Worm (Caenorhabditis elegans): ENCODE results near the gene F30H5.3.

Gene F30H5.3

ce11 chrIII:530899-531298, 18.9 kb upstream of the F30H5.3 start:
- peak; percentile 30 for TF ChIP-seq nhr-80 (tag; optimal IDR thresholded peaks at IDR 0.05)
- no peak for TF ChIP-seq F22D6.2 (tag; optimal IDR thresholded peaks at IDR 0.05)
- TF ChIP-seq T26A5.8 (tag; optimal IDR thresholded peaks at IDR 0.05), result no peak
- no peak for TF ChIP-seq lsl-1 (GFP tag; optimal IDR thresholded peaks at IDR 0.05)

ce11 chrIII:526824-527223, 14.8 kb upstream of the F30H5.3 start, which contains the start of gene T22F7.4:
T22F7.4 (minus strand) TSS chrIII:526924.
- TF ChIP-seq C17E4.6 (GFP tag; IDR thresholded peaks at IDR 0.05) (no peak), nhr-90 (tag; optimal IDR thresholded peaks at IDR 0.05) (no peak), madf-3 (GFP tag; IDR thresholded peaks at IDR 0.05) (no peak), F57C9.4 (tag; optimal IDR thresholded peaks at IDR 0.05) (no peak), ztf-22 (GFP tag; optimal IDR thresholded peaks at IDR 0.05) (no peak)

ce11 chrIII:523944-524343, 11.9 kb upstream of the F30H5.3 start, which contains the start of gene T22F7.3:
T22F7.3 (minus strand) TSS chrIII:524044.
- no peak for TF ChIP-seq ama-1 (optimal IDR thresholded peaks at IDR 0.05)
- TF ChIP-seq ama-1 (GFP tag; optimal IDR thresholded peaks at IDR 0.05), result no peak
- no peak for TF ChIP-seq D2030.7 (GFP tag; IDR thresholded peaks at IDR 0.05)
- no peak for TF ChIP-seq zim-3 (tag; optimal IDR thresholded peaks at IDR 0.05)
- TF ChIP-seq bed-2 (GFP tag; IDR thresholded peaks at IDR 0.05), result no peak
- TF ChIP-seq Y79H2A.3 (GFP tag; conservative IDR thresholded peaks at IDR 0.05), result no peak
- no peak for TF ChIP-seq chd-7 (tag; optimal IDR thresholded peaks at IDR 0.05)
- TF ChIP-seq nhr-80 (tag; optimal IDR thresholded peaks at IDR 0.05), result no peak
- TF ChIP-seq attf-3 (GFP tag; conservative IDR thresholded peaks at IDR 0.05), result no peak
- TF ChIP-seq F55B11.4 (tag; optimal IDR thresholded peaks at IDR 0.05; ENCODE audit: borderline replicate concordance, insufficient read depth), result no peak
- TF ChIP-seq F39B2.1 (GFP tag; IDR thresholded peaks at IDR 0.05), result no peak
- TF ChIP-seq tlf-1 (GFP tag; optimal IDR thresholded peaks at IDR 0.05), result no peak
- no peak for TF ChIP-seq ekl-4 (GFP tag; IDR thresholded peaks at IDR 0.05)

ce11 chrIII:513360-513759, 1.3 kb upstream of the F30H5.3 start:
- TF ChIP-seq rpc-1 (optimal IDR thresholded peaks at IDR 0.05) (no peak), rpc-1 (tag; optimal IDR thresholded peaks at IDR 0.05) (no peak), fkh-3 (tag; optimal IDR thresholded peaks at IDR 0.05) (no peak), atf-7 (tag; optimal IDR thresholded peaks at IDR 0.05) (no peak), zfh-2 (GFP tag; conservative IDR thresholded peaks at IDR 0.05) (peak; percentile 66), madf-6 (GFP tag; IDR thresholded peaks at IDR 0.05) (no peak)

ce11 chrIII:509045-509444, 3.0 kb downstream of the F30H5.3 start:
- 0 out of 2 replicates have a peak, but pooled peaks have one; percentile 36 for TF ChIP-seq madf-3 (GFP tag; IDR thresholded peaks at IDR 0.05)
- TF ChIP-seq lsy-27 (tag; optimal IDR thresholded peaks at IDR 0.05; ENCODE audit: borderline replicate concordance, insufficient read depth), result no peak
- TF ChIP-seq zfh-2 (GFP tag; conservative IDR thresholded peaks at IDR 0.05), result peak; percentile 62

- TF ChIP-seq egl-44 (GFP tag; IDR thresholded peaks at IDR 0.05) (peak; percentile 89), C06A6.2 (GFP tag; conservative IDR thresholded peaks at IDR 0.05) (peak; percentile 57), mxl-1 (tag; optimal IDR thresholded peaks at IDR 0.05) (peak; percentile 90), B0336.3 (GFP tag; IDR thresholded peaks at IDR 0.05) (peak; percentile 91), unc-130 (GFP tag; optimal IDR thresholded peaks at IDR 0.05) (peak; percentile 89), ceh-27 (GFP tag; optimal IDR thresholded peaks at IDR 0.05) (peak; percentile 89), nhr-80 (tag; optimal IDR thresholded peaks at IDR 0.05) (peak; percentile 63), ceh-79 (tag; optimal IDR thresholded peaks at IDR 0.05) (peak; percentile 92), sea-2 (GFP tag; IDR thresholded peaks at IDR 0.05) (no peak), F39B2.1 (GFP tag; IDR thresholded peaks at IDR 0.05) (no peak), nfyb-1 (GFP tag; IDR thresholded peaks at IDR 0.05) (peak; percentile 88), cebp-1 (GFP tag; IDR thresholded peaks at IDR 0.05) (peak; percentile 45; the same call in 1 of the 2 replicates), cebp-1 (tag; optimal IDR thresholded peaks at IDR 0.05) (peak; percentile 84), Y67H2A.10 (GFP tag; conservative IDR thresholded peaks at IDR 0.05) (no peak), attf-3 (GFP tag; conservative IDR thresholded peaks at IDR 0.05) (peak; percentile 76), ztf-18 (tag; optimal IDR thresholded peaks at IDR 0.05) (peak; percentile 80), ztf-3 (GFP tag; optimal IDR thresholded peaks at IDR 0.05) (peak; percentile 56), ztf-6 (GFP tag; IDR thresholded peaks at IDR 0.05) (peak; percentile 81; the same call in 1 of the 2 replicates)
Measured at ce11 chrIII:502583-502982, 9.4 kb downstream of the F30H5.3 start.
